Worm (Caenorhabditis elegans) whole organism, L4/young adult: ENCODE data around the gene B0024.3.

Experiments used
- W03F9.2 ChIP-seq: fragments of 150-350 bp; optimal IDR thresholded peaks from 2 replicates; lab custom pipeline; 2014; ENCODE audit warnings: missing biosample characterization, missing genetic modification characterization
- dao-5 ChIP-seq: sonication (generic microtip); optimal IDR thresholded peaks from 2 replicates; lab custom pipeline; 2016; ENCODE audit warnings: missing genotype, missing genetic modification characterization, moderate library complexity, missing compliant biosample characterization
- him-1 ChIP-seq: sonication (generic microtip); optimal IDR thresholded peaks from 2 replicates; lab custom pipeline; 2016; ENCODE audit warnings: missing genotype, missing genetic modification reagents, missing genetic modification characterization, missing compliant biosample characterization

DNA sequence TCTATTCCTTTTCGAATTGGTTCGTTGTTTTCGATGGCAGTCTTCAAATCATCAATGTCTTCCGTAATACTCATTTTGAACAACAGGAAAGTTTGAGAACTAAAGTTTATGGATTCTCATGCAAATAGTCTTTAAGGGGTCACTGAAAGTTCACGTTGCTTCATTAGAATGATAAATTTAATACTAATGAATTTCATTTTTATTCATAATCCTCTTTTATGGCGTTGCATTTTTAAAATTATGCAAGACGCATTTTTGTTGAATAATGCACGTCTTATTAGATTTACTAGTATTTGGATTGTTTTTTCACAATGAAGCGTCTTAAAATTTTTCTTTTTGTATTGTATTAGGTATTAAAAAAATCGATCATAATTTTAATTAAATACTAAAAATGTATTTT is 44.3 kb upstream of the B0024.3 start, which contains the start of gene C12D8.9:
- TF ChIP-seq him-1 (tag; lab: Kevin White, UChicago) (no peak), dao-5 (tag; lab: Kevin White, UChicago) (no peak), W03F9.2 (no peak)
